Worm (Caenorhabditis elegans) whole organism, L4 larva: ENCODE results near the gene cdh-9.
A peak's percentile ranks its signal among the peaks of the same experiment; 100 is the strongest.

Experiments used
- F26F4.8 ChIP-seq: fragments of 200-800 bp; sonication (Bioruptor generic); conservative IDR thresholded peaks from 2 replicates; pipeline ENCODE4 v1.3.6; 2022; ENCODE audit warnings: missing genetic modification characterization, missing compliant biosample characterization
- F44E2.7 ChIP-seq: fragments of 200-800 bp; sonication (Bioruptor generic); IDR thresholded peaks from 2 replicates; pipeline ENCODE4 v2.1.2; 2022; ENCODE audit warnings: missing genetic modification characterization, missing compliant biosample characterization
- F49E8.2 ChIP-seq: sonication (generic microtip); optimal IDR thresholded peaks from 2 replicates; lab custom pipeline; 2016; ENCODE audit warnings: missing compliant biosample characterization, mild to moderate bottlenecking, missing genetic modification characterization, borderline replicate concordance
- Y105C5A.15 ChIP-seq: fragments of 200-800 bp; sonication (Bioruptor generic); IDR thresholded peaks from 2 replicates; pipeline ENCODE4 v1.3.6; 2022; ENCODE audit warnings: missing genetic modification characterization, missing compliant biosample characterization
- Y75B8A.6 ChIP-seq: fragments of 200-800 bp; sonication (Bioruptor generic); IDR thresholded peaks from 2 replicates; pipeline ENCODE4 v1.3.6; 2022; ENCODE audit warnings: missing genetic modification reagents, missing genetic modification characterization, missing compliant biosample characterization
- ZK546.5 ChIP-seq, 2 experiments: sonication (generic microtip); optimal IDR thresholded peaks; 2 replicates each; lab custom pipeline; 2017; ENCODE audit warnings: missing biosample characterization in 2 of 2, missing genetic modification characterization in 2 of 2
- ceh-62 ChIP-seq: sonication (generic microtip); optimal IDR thresholded peaks from 2 replicates; lab custom pipeline; 2017; ENCODE audit warnings: missing biosample characterization, missing genetic modification characterization
- ctbp-1 ChIP-seq: fragments of 200-800 bp; sonication (Bioruptor generic); IDR thresholded peaks from 2 replicates; pipeline ENCODE4 v1.3.6; 2022; ENCODE audit warnings: missing genetic modification reagents, missing genetic modification characterization, missing compliant biosample characterization
- daf-16 ChIP-seq, 3 experiments: sonication (generic microtip); optimal IDR thresholded peaks; 2 replicates each; lab custom pipeline; 2016 to 2017; ENCODE audit warnings: missing genetic modification characterization in 3 of 3, missing genetic modification reagents in 3 of 3, mild to moderate bottlenecking in 2 of 3, missing compliant biosample characterization in 2 of 3, missing biosample characterization in 1 of 3, moderate library complexity in 1 of 3
- daf-19 ChIP-seq: fragments of 200-800 bp; sonication (Bioruptor generic); conservative IDR thresholded peaks from 2 replicates; pipeline ENCODE4 v1.3.6; 2022; ENCODE audit warnings: missing genetic modification characterization, missing compliant biosample characterization
- daf-8 ChIP-seq: fragments of 200-800 bp; sonication (Bioruptor generic); IDR thresholded peaks from 2 replicates; pipeline ENCODE4 v1.3.6; 2022; ENCODE audit warnings: missing genetic modification characterization, missing compliant biosample characterization
- dmd-6 ChIP-seq: fragments of 200-800 bp; sonication (Bioruptor generic); IDR thresholded peaks from 2 replicates; pipeline ENCODE4 v1.3.6; 2022; ENCODE audit warnings: missing genetic modification reagents, missing genetic modification characterization, missing compliant biosample characterization
- duxl-1 ChIP-seq: sonication (generic microtip); optimal IDR thresholded peaks from 2 replicates; lab custom pipeline; 2016; ENCODE audit warnings: mild to moderate bottlenecking, missing genetic modification characterization, moderate library complexity, missing compliant biosample characterization; ENCODE audit not compliant: poor library complexity
- dve-1 ChIP-seq: sonication (generic microtip); optimal IDR thresholded peaks from 2 replicates; lab custom pipeline; 2017; ENCODE audit warnings: antibody characterized with exemption, mild to moderate bottlenecking, missing genetic modification characterization, missing compliant biosample characterization; ENCODE audit not compliant: insufficient read depth
- hlh-11 ChIP-seq: fragments of 200-800 bp; sonication (Bioruptor generic); optimal IDR thresholded peaks from 2 replicates; lab custom pipeline; 2018; ENCODE audit warnings: mild to moderate bottlenecking, missing genetic modification characterization, missing compliant biosample characterization
- hmg-1.1 ChIP-seq: fragments of 200-800 bp; sonication (Bioruptor generic); IDR thresholded peaks from 2 replicates; pipeline ENCODE4 v1.3.6; 2022; ENCODE audit warnings: missing genetic modification reagents, missing genetic modification characterization, missing compliant biosample characterization
- lin-1 ChIP-seq: fragments of 200-800 bp; sonication (Bioruptor generic); IDR thresholded peaks from 2 replicates; pipeline ENCODE4 v1.3.6; 2022; ENCODE audit warnings: missing genetic modification reagents, missing genetic modification characterization, missing compliant biosample characterization
- mxl-2 ChIP-seq: fragments of 200-800 bp; sonication (Bioruptor generic); conservative IDR thresholded peaks from 2 replicates; pipeline ENCODE4 v1.3.6; 2022; ENCODE audit warnings: missing genetic modification reagents, missing genetic modification characterization, missing compliant biosample characterization
- mxl-3 ChIP-seq: fragments of 200-800 bp; sonication (Bioruptor generic); optimal IDR thresholded peaks from 2 replicates; lab custom pipeline; 2018; ENCODE audit warnings: mild to moderate bottlenecking, missing genetic modification characterization, missing compliant biosample characterization
- nhr-25 ChIP-seq: sonication (generic microtip); optimal IDR thresholded peaks from 2 replicates; lab custom pipeline; 2017; ENCODE audit warnings: missing genetic modification characterization, mild to moderate bottlenecking, missing compliant biosample characterization, antibody characterized with exemption, moderate library complexity, borderline replicate concordance; ENCODE audit not compliant: insufficient read depth
- nhr-28 ChIP-seq: fragments of 150-350 bp; optimal IDR thresholded peaks from 2 replicates; lab custom pipeline; 2014; ENCODE audit warnings: missing biosample characterization, missing genetic modification characterization
- nhr-42 ChIP-seq: fragments of 200-800 bp; sonication (Bioruptor generic); IDR thresholded peaks from 2 replicates; pipeline ENCODE4 v1.3.6; 2022; ENCODE audit warnings: missing genetic modification characterization, missing compliant biosample characterization
- nhr-48 ChIP-seq: sonication (generic microtip); optimal IDR thresholded peaks from 2 replicates; lab custom pipeline; 2016; ENCODE audit warnings: mild to moderate bottlenecking, missing genetic modification characterization, missing compliant biosample characterization
- pha-4 ChIP-seq, 2 experiments: fragments of 150-350 bp in 1 of 2; fragments of 200-800 bp in 1 of 2; sonication (Bioruptor generic) in 1 of 2; IDR thresholded peaks in 1 of 2; optimal IDR thresholded peaks in 1 of 2; 2 replicates each; pipeline versions ENCODE4 v1.3.6 to Lab custom; 2014 to 2022; ENCODE audit warnings: missing genetic modification characterization in 2 of 2, missing genetic modification reagents in 2 of 2, missing biosample characterization in 1 of 2, missing compliant biosample characterization in 1 of 2
- php-3 ChIP-seq: fragments of 200-800 bp; sonication (Bioruptor generic); IDR thresholded peaks from 2 replicates; pipeline ENCODE4 v1.3.6; 2022; ENCODE audit warnings: missing genetic modification reagents, missing genetic modification characterization, missing compliant biosample characterization
- pqm-1 ChIP-seq: sonication (generic microtip); optimal IDR thresholded peaks from 2 replicates; lab custom pipeline; 2017; ENCODE audit warnings: missing biosample characterization, missing genetic modification characterization
- spr-3 ChIP-seq: fragments of 200-800 bp; sonication (Bioruptor generic); optimal IDR thresholded peaks from 2 replicates; lab custom pipeline; 2018; ENCODE audit warnings: mild to moderate bottlenecking, missing genetic modification characterization, missing compliant biosample characterization
- unc-62 ChIP-seq, 3 experiments: fragments of 150-350 bp in 1 of 3; sonication (generic microtip); optimal IDR thresholded peaks in 2 of 3; peaks in 1 of 3; 1 replicate in 1 of 3; 2 replicates in 2 of 3; lab custom pipeline; 2014 to 2017; ENCODE audit warnings: missing biosample characterization in 3 of 3, missing genetic modification characterization in 3 of 3, missing genetic modification reagents in 3 of 3, missing genotype in 1 of 3
- vab-7 ChIP-seq: fragments of 200-800 bp; sonication (Bioruptor generic); IDR thresholded peaks from 2 replicates; pipeline ENCODE4 v1.3.6; 2022; ENCODE audit warnings: missing genetic modification reagents, missing genetic modification characterization, missing compliant biosample characterization
- zag-1 ChIP-seq: fragments of 150-350 bp; optimal IDR thresholded peaks from 2 replicates; lab custom pipeline; 2014; ENCODE audit warnings: missing biosample characterization, missing genetic modification characterization
- zfp-2 ChIP-seq: sonication (generic microtip); optimal IDR thresholded peaks from 2 replicates; lab custom pipeline; 2016; ENCODE audit warnings: mild to moderate bottlenecking, missing genetic modification characterization, missing compliant biosample characterization
- zfp-3 ChIP-seq: fragments of 200-800 bp; sonication (Bioruptor generic); conservative IDR thresholded peaks from 2 replicates; pipeline ENCODE4 v1.3.6; 2022; ENCODE audit warnings: missing genetic modification reagents, missing genetic modification characterization, missing compliant biosample characterization
- zip-2 ChIP-seq: fragments of 150-350 bp; optimal IDR thresholded peaks from 2 replicates; lab custom pipeline; 2014; ENCODE audit warnings: missing biosample characterization, missing genetic modification characterization
- ztf-7 ChIP-seq: fragments of 150-350 bp; optimal IDR thresholded peaks from 2 replicates; lab custom pipeline; 2014; ENCODE audit warnings: missing biosample characterization, missing genetic modification characterization

cdh-9 gene

ce11 chrX:16644889-16645288 lies 49.9 kb downstream of the cdh-9 start:
- TF ChIP-seq zip-2 (tag; lab: Kevin White, UChicago) (no peak), php-3 (GFP tag; lab: Robert Waterston, UW) (no peak), zfp-3 (no peak), ceh-62 (no peak), hlh-11 (tag; lab: Kevin White, UChicago) (peak; percentile 51), ctbp-1 (GFP tag; lab: Robert Waterston, UW) (no peak), hmg-1.1 (GFP tag; lab: Robert Waterston, UW) (no peak), Y75B8A.6 (GFP tag; lab: Robert Waterston, UW) (no peak), unc-62 (GFP tag; optimal IDR thresholded peaks at IDR 0.05 in 1 of 2; lab: Kevin White, UChicago) (peak in 1 of 2 experiments; percentile 33), unc-62 (tag; optimal IDR thresholded peaks at IDR 0.05; lab: Kevin White, UChicago) (no peak), pqm-1 (peak; percentile 60), Y105C5A.15 (GFP tag; lab: Robert Waterston, UW) (no peak), mxl-2 (GFP tag; lab: Robert Waterston, UW) (no peak), nhr-42 (GFP tag; lab: Robert Waterston, UW) (no peak), vab-7 (no peak), nhr-25 (no peak), dmd-6 (GFP tag; lab: Robert Waterston, UW) (peak; percentile 67), dve-1 (tag; lab: Kevin White, UChicago) (peak; percentile 69), zag-1 (tag; lab: Kevin White, UChicago) (no peak), nhr-28 (tag; lab: Kevin White, UChicago) (peak; percentile 62), ztf-7 (no peak), daf-19 (no peak), lin-1 (GFP tag; lab: Robert Waterston, UW) (no peak), pha-4 (GFP tag; IDR thresholded peaks at IDR 0.05; lab: Robert Waterston, UW) (no peak), pha-4 (tag; optimal IDR thresholded peaks at IDR 0.05; lab: Kevin White, UChicago) (no peak), nhr-48 (peak; percentile 7), daf-16 (GFP tag; optimal IDR thresholded peaks at IDR 0.05; lab: Kevin White, UChicago) (no peak), daf-16 (tag; optimal IDR thresholded peaks at IDR 0.05; lab: Kevin White, UChicago) (peak; percentile 72), daf-8 (no peak)
- TF ChIP-seq, all 104 proteins: peak for 8

ce11 chrX:16647222-16647621 lies 52.2 kb downstream of the cdh-9 start:
- TF ChIP-seq spr-3 (GFP tag; lab: Kevin White, UChicago) (no peak), ZK546.5 (tag; optimal IDR thresholded peaks at IDR 0.05; lab: Kevin White, UChicago) (no peak), F49E8.2 (tag; lab: Kevin White, UChicago) (no peak), F26F4.8 (GFP tag; lab: Robert Waterston, UW) (no peak), duxl-1 (tag; lab: Kevin White, UChicago) (no peak), mxl-3 (peak; percentile 42), hlh-11 (tag; lab: Kevin White, UChicago) (peak; percentile 35), nhr-42 (GFP tag; lab: Robert Waterston, UW) (no peak), F44E2.7 (GFP tag; lab: Robert Waterston, UW) (no peak), Y105C5A.15 (GFP tag; lab: Robert Waterston, UW) (no peak), nhr-28 (tag; lab: Kevin White, UChicago) (peak; percentile 9)

DNA sequence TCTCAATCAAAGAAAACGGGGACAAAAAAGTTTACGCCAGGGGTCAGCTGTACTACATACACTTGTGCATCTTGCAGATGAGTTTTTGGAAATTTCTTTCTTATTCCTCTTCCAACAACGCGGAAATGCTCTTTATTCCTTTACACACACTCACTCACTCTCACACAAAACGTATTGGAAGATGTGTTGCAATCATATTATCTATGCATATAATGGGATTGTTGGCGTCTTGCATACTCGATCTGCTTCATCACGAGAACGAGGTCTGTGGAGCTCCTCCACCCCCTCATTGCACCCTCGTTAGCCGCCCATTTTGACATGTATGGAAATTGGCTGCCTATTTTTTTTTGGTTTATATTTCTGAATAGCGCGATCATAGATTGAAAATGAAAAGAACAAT lies 53.7 kb downstream of the cdh-9 start:
- no peak for TF ChIP-seq daf-8
- TF ChIP-seq vab-7, result no peak
- no peak for TF ChIP-seq ztf-7
- TF ChIP-seq daf-16 (GFP tag; optimal IDR thresholded peaks at IDR 0.05; lab: Kevin White, UChicago), result no peak
- no peak for TF ChIP-seq daf-16 (tag; optimal IDR thresholded peaks at IDR 0.05; lab: Kevin White, UChicago)
- TF ChIP-seq zfp-2 (tag; lab: Kevin White, UChicago), result no peak
